Worm (Caenorhabditis elegans): Measurements from ENCODE around the gene klp-19.
"Not testable (repeated sequence)": the region's sequence is repeated elsewhere in the genome, so short reads cannot be mapped to it uniquely, and the experiment has no call there.

klp-19 gene

DNA sequence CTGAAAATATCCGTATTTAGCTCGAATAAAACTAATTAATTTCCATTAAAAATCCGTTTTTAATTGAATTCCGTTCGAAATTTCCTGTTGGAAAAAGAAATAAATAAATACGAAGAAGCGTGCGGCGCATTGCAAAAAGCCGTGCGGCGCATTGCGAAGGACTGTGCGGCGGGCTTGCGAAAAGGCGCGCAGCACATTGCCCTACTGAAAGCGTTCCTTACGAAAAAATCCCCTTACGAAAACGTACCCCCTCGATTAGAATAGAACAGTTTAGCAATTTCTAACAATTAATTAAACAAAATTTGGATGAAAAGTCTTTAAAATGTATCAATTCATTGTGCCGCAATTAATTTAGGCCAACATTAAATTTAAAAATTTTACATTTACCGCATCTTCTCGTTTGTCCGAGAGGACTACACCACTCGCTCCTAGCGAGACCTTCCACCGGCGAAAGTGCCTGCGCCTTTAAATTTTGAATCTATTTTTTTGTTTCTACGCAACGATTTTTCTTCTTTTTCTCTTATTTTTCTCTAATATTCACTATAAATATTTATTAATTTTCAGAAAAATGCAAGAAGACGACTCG is 10.7 kb downstream of the klp-19 start, which contains the start of gene npp-18 (continued):
- TF ChIP-seq ZK337.2 (GFP tag; IDR thresholded peaks at IDR 0.05) (0 out of 2 replicates have a peak, but pooled peaks have one; percentile 46), tra-1 (GFP tag; IDR thresholded peaks at IDR 0.05) (peak; percentile 71; the same call in 1 of the 2 replicates), ceh-20 (GFP tag; IDR thresholded peaks at IDR 0.05) (peak; percentile 77), D1046.2 (GFP tag; IDR thresholded peaks at IDR 0.05) (peak; percentile 77; the same call in 1 of the 2 replicates), nhr-102 (tag; optimal IDR thresholded peaks at IDR 0.05) (peak; percentile 49), F37D6.2 (tag; optimal IDR thresholded peaks at IDR 0.05) (peak; percentile 16), snpc-1.2 (GFP tag; IDR thresholded peaks at IDR 0.05) (0 out of 2 replicates have a peak, but pooled peaks have one; percentile 7), lsy-2 (tag; optimal IDR thresholded peaks at IDR 0.05) (peak in 1 of 2 experiments; percentile 86), ztf-7 (tag; optimal IDR thresholded peaks at IDR 0.05) (peak; percentile 0), arid-1 (GFP tag; conservative IDR thresholded peaks at IDR 0.05) (0 out of 2 replicates have a peak, but pooled peaks have one; percentile 15), dve-1 (tag; optimal IDR thresholded peaks at IDR 0.05; ENCODE audit: insufficient read depth) (peak; percentile 56), ceh-62 (tag; optimal IDR thresholded peaks at IDR 0.05) (peak; percentile 12), lin-1 (GFP tag; IDR thresholded peaks at IDR 0.05) (0 out of 2 replicates have a peak, but pooled peaks have one; percentile 54), dmd-8 (GFP tag; IDR thresholded peaks at IDR 0.05) (0 out of 2 replicates have a peak, but pooled peaks have one; percentile 44), daf-16 (tag; optimal IDR thresholded peaks at IDR 0.05) (peak; percentile 2), saeg-2 (GFP tag; IDR thresholded peaks at IDR 0.05) (peak; percentile 76; the same call in 1 of the 2 replicates)
- not testable (repeated sequence) for TF ChIP-seq daf-16 (GFP tag; optimal IDR thresholded peaks at IDR 0.05)

DNA sequence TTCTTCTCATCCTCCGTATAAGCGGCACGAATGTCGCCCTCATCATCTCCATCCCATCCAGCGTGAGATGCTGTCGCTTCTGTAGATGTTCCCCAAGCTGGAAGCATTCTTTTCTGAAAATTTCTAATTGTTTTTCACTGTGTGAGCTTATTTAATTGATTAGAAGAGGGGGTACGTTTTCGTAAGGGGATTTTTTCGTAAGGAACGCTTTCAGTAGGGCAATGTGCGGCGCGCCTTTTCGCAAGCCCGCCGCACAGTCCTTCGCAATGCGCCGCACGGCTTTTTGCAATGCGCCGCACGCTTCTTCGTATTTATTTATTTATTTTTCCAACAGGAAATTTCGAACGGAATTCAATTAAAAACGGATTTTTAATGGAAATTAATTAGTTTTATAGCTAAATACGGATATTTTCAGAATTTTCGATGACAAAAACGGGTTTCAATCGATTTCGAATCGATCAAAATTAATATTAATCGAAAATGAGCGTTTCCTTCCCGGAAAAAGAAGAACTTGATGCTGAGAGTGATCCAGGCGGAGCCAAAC is 14.0 kb downstream of the klp-19 start, which contains the start of gene set-25:
Gene set-25, minus strand, starts transcription at position 120 of the 544 bp plus-strand sequence.
- peak; percentile 13 for TF ChIP-seq unc-130 (GFP tag; optimal IDR thresholded peaks at IDR 0.05)
- peak; percentile 17; the same call in 1 of the 2 replicates for TF ChIP-seq lin-29 (GFP tag; IDR thresholded peaks at IDR 0.05)
- TF ChIP-seq lin-38 (GFP tag; IDR thresholded peaks at IDR 0.05) = peak; percentile 47
- peak; percentile 65 for TF ChIP-seq hmg-1.1 (GFP tag; IDR thresholded peaks at IDR 0.05)
- TF ChIP-seq pha-4 (GFP tag; IDR thresholded peaks at IDR 0.05) = peak; percentile 50; the same call in 1 of the 2 replicates
- TF ChIP-seq pha-4 (tag; optimal IDR thresholded peaks at IDR 0.05) = not testable (repeated sequence)
- TF ChIP-seq egl-43 (GFP tag; IDR thresholded peaks at IDR 0.05) = 0 out of 2 replicates have a peak, but pooled peaks have one; percentile 23
- peak; percentile 36 for TF ChIP-seq mep-1 (tag; optimal IDR thresholded peaks at IDR 0.05)
- peak; percentile 27 for TF ChIP-seq aha-1 (tag)
- TF ChIP-seq hlh-11 (tag; optimal IDR thresholded peaks at IDR 0.05) = peak; percentile 13
- peak; percentile 36; the same call in 1 of the 2 replicates for TF ChIP-seq ctbp-1 (GFP tag; IDR thresholded peaks at IDR 0.05)

DNA sequence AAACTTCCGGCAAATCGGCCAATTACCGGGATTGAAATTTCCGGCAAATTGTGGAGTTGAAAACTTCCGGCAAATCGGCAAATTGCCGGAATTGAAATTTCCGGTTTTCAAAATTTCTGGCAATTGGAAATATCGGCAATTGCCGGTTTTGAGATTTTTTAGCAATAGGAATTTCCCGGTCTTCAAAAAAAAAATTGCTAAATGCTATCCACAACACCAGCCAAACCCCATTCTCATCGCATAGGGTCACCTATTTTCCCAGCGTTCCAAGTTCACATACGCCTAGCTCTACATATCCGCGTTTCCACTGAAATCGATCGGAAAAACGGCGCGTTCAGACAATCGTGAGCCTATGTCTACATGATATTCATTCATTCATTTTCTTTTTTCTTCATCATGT is 21.6 kb downstream of the klp-19 start, which contains the start of gene F56A8.8:
Gene F56A8.8, plus strand, starts transcription at position 301 of the 400 bp plus-strand sequence.
- 0 out of 2 replicates have a peak, but pooled peaks have one; percentile 32 for TF ChIP-seq pha-4 (GFP tag; IDR thresholded peaks at IDR 0.05)
- TF ChIP-seq pha-4 (tag; optimal IDR thresholded peaks at IDR 0.05) = no peak
- no peak for TF ChIP-seq nhr-237 (tag; optimal IDR thresholded peaks at IDR 0.05)
- 0 out of 2 replicates have a peak, but pooled peaks have one; percentile 8 for TF ChIP-seq ceh-20 (GFP tag; IDR thresholded peaks at IDR 0.05)

DNA sequence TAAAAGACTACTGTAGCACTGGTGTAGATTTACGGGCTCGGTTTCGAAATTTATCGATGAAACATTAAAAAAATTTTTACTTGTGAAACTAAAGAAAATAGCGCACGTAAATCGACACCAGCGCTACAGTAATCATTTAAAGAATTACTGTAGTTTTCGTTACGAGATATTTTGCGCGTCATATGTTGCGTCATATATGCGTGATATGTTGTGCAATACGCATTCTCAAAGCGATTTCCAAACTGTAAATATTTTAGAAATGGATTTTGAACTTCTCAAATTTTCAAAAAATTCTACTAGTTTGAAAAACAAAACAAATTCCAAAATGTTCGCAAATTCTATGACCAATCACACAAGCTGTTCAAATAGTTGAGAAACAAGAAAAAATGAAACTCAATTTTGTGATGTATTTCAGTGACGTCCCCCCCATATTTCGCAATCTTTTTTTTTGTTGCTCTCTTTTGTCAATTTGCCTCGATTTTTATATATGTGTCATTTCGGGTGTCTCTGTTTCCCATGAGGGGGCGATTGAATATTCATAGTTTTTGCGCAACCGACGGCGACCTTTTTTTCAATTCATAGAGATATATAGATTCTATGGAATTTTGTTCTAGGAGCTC is 29.1 kb downstream of the klp-19 start:
- TF ChIP-seq zag-1 (tag; optimal IDR thresholded peaks at IDR 0.05) (no peak), aha-1 (tag) (peak; percentile 19), lin-15B (tag; optimal IDR thresholded peaks at IDR 0.05) (no peak), unc-62 (GFP tag; optimal IDR thresholded peaks at IDR 0.05 in 1 of 2) (peak in 1 of 2 experiments; percentile 73), unc-62 (tag; optimal IDR thresholded peaks at IDR 0.05) (no peak), hif-1 (tag; optimal IDR thresholded peaks at IDR 0.05) (no peak), fkh-10 (GFP tag; optimal IDR thresholded peaks at IDR 0.05) (peak; percentile 26), F37D6.2 (tag; optimal IDR thresholded peaks at IDR 0.05) (no peak)

Data from whole organism, L4 larva.